Fruit fly (Drosophila melanogaster) whole organism, wandering third instar larva: ENCODE measurements around the gene CG31528.
A peak's percentile ranks its signal among the peaks of the same experiment; 100 is the strongest.

Source experiments
- Abd-B ChIP-seq: fragments of >200 bp; optimal IDR thresholded peaks from 2 replicates; lab custom pipeline; 2017; ENCODE audit warnings: missing biosample characterization, missing genetic modification characterization
- CG32264 ChIP-seq: fragments of 200-800 bp; sonication (Bioruptor generic); optimal IDR thresholded peaks from 2 replicates; lab custom pipeline; 2016; ENCODE audit warnings: missing biosample characterization, missing genetic modification characterization
- CG9705 ChIP-seq: fragments of 200-800 bp; sonication (Bioruptor generic); optimal IDR thresholded peaks from 2 replicates; lab custom pipeline; 2018; ENCODE audit warnings: missing biosample characterization, mild to moderate bottlenecking, missing genetic modification characterization
- CrebA ChIP-seq: fragments of 200-800 bp; sonication (Bioruptor generic); optimal IDR thresholded peaks from 2 replicates; lab custom pipeline; 2016; ENCODE audit warnings: missing biosample characterization, mild to moderate bottlenecking, missing genetic modification characterization, borderline replicate concordance
- Dfd ChIP-seq: fragments of >200 bp; optimal IDR thresholded peaks from 2 replicates; lab custom pipeline; 2017; ENCODE audit warnings: missing biosample characterization, missing genetic modification characterization
- Dif ChIP-seq: fragments of 200-275, 200-300 bp; sonication (Bioruptor generic); optimal IDR thresholded peaks from 2 replicates; lab custom pipeline; 2018; ENCODE audit warnings: missing biosample characterization, missing genetic modification characterization; ENCODE audit not compliant: partially characterized antibody
- GATAd ChIP-seq: sonication (Bioruptor generic); optimal IDR thresholded peaks from 2 replicates; lab custom pipeline; 2016; ENCODE audit warnings: missing biosample characterization, missing genetic modification characterization
- HLH106 ChIP-seq: fragments of 200-800 bp; optimal IDR thresholded peaks from 3 replicates; lab custom pipeline; 2019; ENCODE audit warnings: missing biosample characterization, mild to moderate bottlenecking, missing genetic modification characterization, moderate library complexity
- Hnf4 ChIP-seq: fragments of 200-800 bp; sonication (Bioruptor generic); optimal IDR thresholded peaks from 2 replicates; lab custom pipeline; 2016; ENCODE audit warnings: missing biosample characterization, mild to moderate bottlenecking, missing genetic modification characterization
- Hr78 ChIP-seq: fragments of >200 bp; optimal IDR thresholded peaks from 2 replicates; lab custom pipeline; 2017; ENCODE audit warnings: missing biosample characterization, missing genetic modification characterization
- Hr83 ChIP-seq: fragments of 200-300 bp; sonication (Bioruptor generic); optimal IDR thresholded peaks from 2 replicates; lab custom pipeline; 2016; ENCODE audit warnings: missing biosample characterization, mild to moderate bottlenecking, missing genetic modification characterization, moderate library complexity; ENCODE audit not compliant: poor library complexity, severe bottlenecking
- Jra ChIP-seq: sonication (Bioruptor generic); optimal IDR thresholded peaks from 2 replicates; lab custom pipeline; 2016; ENCODE audit warnings: missing biosample characterization, missing genetic modification characterization
- Mio ChIP-seq: sonication (Bioruptor generic); optimal IDR thresholded peaks from 2 replicates; lab custom pipeline; 2016; ENCODE audit warnings: missing biosample characterization, missing genetic modification characterization
- Myc ChIP-seq: fragments of >200 bp; optimal IDR thresholded peaks from 2 replicates; lab custom pipeline; 2017
- N ChIP-seq: fragments of >200 bp; optimal IDR thresholded peaks from 2 replicates; lab custom pipeline; 2018; ENCODE audit warnings: missing biosample characterization, missing external identifiers, missing genetic modification characterization
- OdsH ChIP-seq: fragments of 200-800 bp; sonication (Bioruptor generic); optimal IDR thresholded peaks from 2 replicates; lab custom pipeline; 2016; ENCODE audit warnings: missing biosample characterization, mild to moderate bottlenecking, missing genetic modification characterization
- Rel ChIP-seq, 2 experiments: fragments of 200-800 bp; sonication (Bioruptor generic) in 1 of 2; optimal IDR thresholded peaks; 2 replicates in 1 of 2; 3 replicates in 1 of 2; lab custom pipeline; 2016 to 2019; ENCODE audit warnings: mild to moderate bottlenecking in 2 of 2, missing biosample characterization in 2 of 2, missing genetic modification characterization in 2 of 2, moderate library complexity in 1 of 2
- Sp1 ChIP-seq: fragments of 200-800 bp; sonication (Bioruptor generic); optimal IDR thresholded peaks from 3 replicates; lab custom pipeline; 2019; ENCODE audit warnings: missing biosample characterization, mild to moderate bottlenecking, missing genetic modification characterization, moderate library complexity
- Vsx2 ChIP-seq: fragments of 200-300, 225-300 bp; sonication (Bioruptor generic); optimal IDR thresholded peaks from 2 replicates; lab custom pipeline; 2018; ENCODE audit warnings: missing biosample characterization, missing genetic modification characterization; ENCODE audit not compliant: partially characterized antibody
- br ChIP-seq: fragments of 200-800 bp; sonication (Bioruptor generic); optimal IDR thresholded peaks from 2 replicates; lab custom pipeline; 2016; ENCODE audit warnings: missing biosample characterization, missing genetic modification characterization
- brk ChIP-seq: fragments of 200-800 bp; sonication (Bioruptor generic); optimal IDR thresholded peaks from 2 replicates; lab custom pipeline; 2016; ENCODE audit warnings: missing biosample characterization, mild to moderate bottlenecking, missing genetic modification characterization
- dl ChIP-seq, 2 experiments: fragments of 175-275, 200-275 bp in 1 of 2; fragments of 200-275 bp in 1 of 2; sonication (Bioruptor generic); optimal IDR thresholded peaks; lab custom pipeline; 2018; ENCODE audit warnings: mild to moderate bottlenecking in 2 of 2, missing biosample characterization in 2 of 2, missing genetic modification characterization in 2 of 2, moderate library complexity in 2 of 2; ENCODE audit not compliant: partially characterized antibody in 2 of 2, insufficient read depth in 1 of 2
- dmrt93B ChIP-seq: fragments of 200-800 bp; sonication (Bioruptor generic); optimal IDR thresholded peaks from 2 replicates; lab custom pipeline; 2018; ENCODE audit warnings: missing biosample characterization, mild to moderate bottlenecking, missing genetic modification characterization
- dsf ChIP-seq: sonication (Bioruptor generic); optimal IDR thresholded peaks from 2 replicates; lab custom pipeline; 2016; ENCODE audit warnings: missing biosample characterization, missing genetic modification characterization, borderline replicate concordance
- ey ChIP-seq: fragments of 200-800 bp; sonication (Bioruptor generic); optimal IDR thresholded peaks from 2 replicates; lab custom pipeline; 2016; ENCODE audit warnings: missing biosample characterization, missing genetic modification characterization
- foxo ChIP-seq, 2 experiments: fragments of 200-800 bp; sonication (Bioruptor generic); optimal IDR thresholded peaks; 2 replicates in 1 of 2; 3 replicates in 1 of 2; lab custom pipeline; 2016 to 2017; ENCODE audit warnings: missing biosample characterization in 2 of 2, missing genetic modification characterization in 2 of 2
- fru ChIP-seq: fragments of 200-800 bp; sonication (Bioruptor generic); optimal IDR thresholded peaks from 3 replicates; lab custom pipeline; 2016; ENCODE audit warnings: missing biosample characterization, mild to moderate bottlenecking, missing genetic modification characterization
- h ChIP-seq: fragments of 200-800 bp; sonication (Bioruptor generic); optimal IDR thresholded peaks from 3 replicates; lab custom pipeline; 2016; ENCODE audit warnings: missing biosample characterization, mild to moderate bottlenecking, missing genetic modification characterization
- jim ChIP-seq: fragments of 175-275, 200-325 bp; sonication (Bioruptor generic); optimal IDR thresholded peaks from 2 replicates; lab custom pipeline; 2016; ENCODE audit warnings: missing biosample characterization, mild to moderate bottlenecking, missing genetic modification characterization
- lola ChIP-seq: fragments of >200 bp; optimal IDR thresholded peaks from 2 replicates; lab custom pipeline; 2017; ENCODE audit warnings: missing biosample characterization, missing genetic modification characterization
- pan ChIP-seq: fragments of >200 bp; optimal IDR thresholded peaks from 2 replicates; lab custom pipeline; 2017
- psq ChIP-seq: fragments of 200-800 bp; sonication (Bioruptor generic); optimal IDR thresholded peaks from 3 replicates; lab custom pipeline; 2017; ENCODE audit warnings: missing biosample characterization, mild to moderate bottlenecking, missing genetic modification characterization, moderate library complexity
- rgr ChIP-seq: fragments of 200-800 bp; sonication (Bioruptor generic); optimal IDR thresholded peaks from 3 replicates; lab custom pipeline; 2016; ENCODE audit warnings: missing biosample characterization, mild to moderate bottlenecking, missing genetic modification characterization
- sage ChIP-seq: fragments of 200-800 bp; sonication (Bioruptor generic); optimal IDR thresholded peaks from 2 replicates; lab custom pipeline; 2016; ENCODE audit warnings: missing biosample characterization, mild to moderate bottlenecking, missing genetic modification characterization
- sv ChIP-seq: fragments of 200-800 bp; sonication (Bioruptor generic); optimal IDR thresholded peaks from 3 replicates; lab custom pipeline; 2016; ENCODE audit warnings: missing biosample characterization, missing genetic modification characterization
- tai ChIP-seq: sonication (Bioruptor generic); optimal IDR thresholded peaks from 2 replicates; lab custom pipeline; 2016; ENCODE audit warnings: missing biosample characterization, missing genetic modification characterization
- usp ChIP-seq: fragments of >200 bp; optimal IDR thresholded peaks from 2 replicates; lab custom pipeline; 2017; ENCODE audit warnings: missing biosample characterization, missing genetic modification characterization
- woc ChIP-seq: sonication (Bioruptor generic); optimal IDR thresholded peaks from 2 replicates; lab custom pipeline; 2016; ENCODE audit warnings: missing biosample characterization, mild to moderate bottlenecking, missing genetic modification characterization

Gene CG31528

DNA sequence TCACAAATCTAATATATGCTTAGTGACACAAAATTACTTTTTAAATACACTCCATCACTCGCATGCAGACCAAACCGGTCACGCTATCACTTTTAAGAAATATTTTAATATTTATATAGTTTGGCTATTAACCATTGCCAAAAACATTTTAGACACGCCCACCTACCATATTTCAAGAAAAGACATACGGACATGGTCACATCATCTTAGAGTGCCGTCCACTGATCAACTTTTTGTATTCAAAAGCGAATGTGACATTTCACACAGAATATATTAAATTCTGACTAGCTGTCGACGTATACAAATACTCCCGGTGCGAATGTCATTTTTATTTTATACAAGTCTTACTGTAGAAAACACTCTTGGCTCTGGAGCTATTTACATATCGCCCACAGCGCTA lies at the start of gene CG31528:
TSS of gene CG31528 (plus strand) at position 301 of the 400 bp plus-strand sequence.
- TF ChIP-seq Abd-B (GFP tag; lab: Kevin White, UChicago) (no peak), h (GFP tag; lab: Kevin White, UChicago) (no peak), Jra (GFP tag; lab: Kevin White, UChicago) (no peak), lola (GFP tag; lab: Kevin White, UChicago) (no peak), Myc (no peak), woc (no peak), dl (GFP tag; optimal IDR thresholded peaks at IDR 0.05; lab: Kevin White, UChicago; ENCODE audit: insufficient read depth in 1 of 2, partially characterized antibody in 2 of 2) (no peak), CG32264 (GFP tag; lab: Kevin White, UChicago) (no peak), Hr83 (no peak), OdsH (GFP tag; lab: Kevin White, UChicago) (no peak)
- TF ChIP-seq, all 38 proteins: peak for 0

DNA sequence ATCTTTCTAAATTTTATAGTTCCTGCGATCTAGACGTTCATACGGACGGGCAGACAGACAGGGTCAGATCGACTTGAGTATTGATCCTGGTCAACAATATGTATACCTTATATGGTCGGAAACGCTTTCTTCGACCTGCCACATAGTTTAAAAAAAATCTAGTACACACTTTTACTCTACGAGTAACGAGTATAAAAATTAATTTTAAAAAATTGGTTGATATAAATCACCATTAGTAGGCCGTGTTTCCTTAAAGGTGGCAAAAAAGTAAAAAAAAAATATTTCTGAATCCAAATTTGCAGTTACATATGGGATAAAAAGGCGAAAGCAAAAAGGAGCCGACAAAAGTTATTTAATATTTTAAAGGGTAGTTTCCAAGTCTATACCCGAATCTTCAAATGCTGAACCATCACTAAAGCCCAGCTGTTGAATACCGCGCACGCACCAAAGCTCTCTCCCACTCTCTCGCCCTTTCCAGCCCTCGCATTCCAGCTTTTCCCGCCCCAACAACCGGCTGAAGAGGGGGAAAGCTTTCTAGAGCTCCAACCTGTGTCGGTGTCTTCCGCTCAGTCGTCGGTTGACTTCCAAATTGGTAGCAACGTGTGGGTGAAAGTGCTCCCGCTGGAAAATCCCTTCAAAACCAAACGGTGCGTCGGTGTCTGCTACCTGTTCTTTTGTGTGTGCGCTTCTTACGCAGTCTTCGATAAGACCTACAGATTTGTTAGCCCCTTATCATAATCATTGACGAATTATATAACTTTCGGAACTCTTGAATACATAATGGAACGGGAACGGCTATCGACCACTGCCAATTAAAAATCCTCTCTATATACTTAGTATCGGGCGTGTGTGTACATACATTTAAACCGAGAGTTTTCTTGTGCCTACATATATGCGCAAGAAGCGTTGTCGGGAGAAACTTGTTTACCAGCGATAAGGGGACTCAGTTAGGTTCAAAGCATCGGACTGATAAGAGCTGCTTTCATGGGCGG lies 37.6 kb upstream of the CG31528 start, which contains the start of gene Sfxn1-3:
TSS of gene Sfxn1-3 (plus strand) at position 238 of the 992 bp plus-strand sequence.
- TF ChIP-seq OdsH (GFP tag; lab: Kevin White, UChicago) (peak; percentile 61), pan (lab: Kevin White, UChicago) (no peak), foxo (GFP tag; optimal IDR thresholded peaks at IDR 0.05; lab: Kevin White, UChicago) (peak in 1 of 2 experiments; percentile 45), Vsx2 (GFP tag; lab: Kevin White, UChicago) (no peak), CG9705 (GFP tag; lab: Kevin White, UChicago) (peak; percentile 11), CG32264 (GFP tag; lab: Kevin White, UChicago) (no peak), usp (GFP tag; lab: Kevin White, UChicago) (no peak), Rel (GFP tag; optimal IDR thresholded peaks at IDR 0.05; lab: Kevin White, UChicago) (no peak), Rel (tag; optimal IDR thresholded peaks at IDR 0.05; lab: Kevin White, UChicago) (peak; percentile 83), sage (GFP tag; lab: Kevin White, UChicago) (no peak), tai (GFP tag; lab: Kevin White, UChicago) (no peak), psq (peak; percentile 21), Mio (GFP tag; lab: Kevin White, UChicago) (no peak), Abd-B (GFP tag; lab: Kevin White, UChicago) (no peak), rgr (peak; percentile 56), Sp1 (peak; percentile 77), GATAd (GFP tag; lab: Kevin White, UChicago) (peak; percentile 52), Jra (GFP tag; lab: Kevin White, UChicago) (peak; percentile 75), fru (GFP tag; lab: Kevin White, UChicago) (no peak), dl (GFP tag; optimal IDR thresholded peaks at IDR 0.05; lab: Kevin White, UChicago; ENCODE audit: insufficient read depth in 1 of 2, partially characterized antibody in 2 of 2) (peak; percentile 53 to 55), CrebA (GFP tag; lab: Kevin White, UChicago) (no peak), Hnf4 (GFP tag; lab: Kevin White, UChicago) (peak; percentile 67), Myc (no peak), brk (GFP tag; lab: Kevin White, UChicago) (no peak), lola (GFP tag; lab: Kevin White, UChicago) (no peak), Dfd (GFP tag; lab: Kevin White, UChicago) (no peak), Hr78 (GFP tag; lab: Kevin White, UChicago) (no peak), ey (GFP tag; lab: Kevin White, UChicago) (no peak), dsf (no peak), h (GFP tag; lab: Kevin White, UChicago) (peak; percentile 74), HLH106 (tag; lab: Kevin White, UChicago) (peak; percentile 8), Hr83 (peak; percentile 90), N (GFP tag; lab: Kevin White, UChicago) (no peak), Dif (GFP tag; lab: Kevin White, UChicago) (peak; percentile 89), dmrt93B (GFP tag; lab: Kevin White, UChicago) (no peak), br (peak; percentile 64), woc (peak; percentile 84), jim (peak; percentile 28), sv (GFP tag; lab: Kevin White, UChicago) (peak; percentile 31)
- TF ChIP-seq, all 38 proteins: peak for 19
